Fruit fly (Drosophila melanogaster): ENCODE results near the gene muc.

Gene muc

DNA sequence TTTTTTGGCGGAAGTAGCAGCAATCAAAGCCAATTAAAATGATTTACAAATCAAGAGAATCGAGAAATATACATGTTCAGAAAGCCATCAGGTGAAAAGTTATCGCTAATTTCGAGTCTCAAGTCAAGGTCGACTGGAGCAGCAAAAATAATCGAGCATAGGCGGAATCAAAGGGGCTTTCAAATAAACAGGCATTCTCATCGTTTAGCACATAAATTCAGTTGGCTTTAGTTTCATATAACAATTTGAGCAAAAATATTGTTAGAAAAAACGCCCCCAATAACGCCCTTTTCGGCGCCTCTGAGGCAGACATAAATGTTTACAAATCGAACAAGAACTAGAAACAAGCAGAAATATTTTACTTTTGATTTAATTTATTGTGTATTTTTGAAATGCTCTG lies 28.9 kb upstream of the muc start (continued):
- TF ChIP-seq Hand (GFP tag; optimal IDR thresholded peaks at IDR 0.05) (no peak), sim (GFP tag; IDR thresholded peaks at IDR 0.05) (no peak), Camta (GFP tag; optimal IDR thresholded peaks at IDR 0.05) (no peak), zen (tag; optimal IDR thresholded peaks at IDR 0.05) (no peak), CG10209 (GFP tag; optimal IDR thresholded peaks at IDR 0.05) (no peak), CG3726 (GFP tag; IDR thresholded peaks at IDR 0.05) (no peak), CG31224 (GFP tag; IDR thresholded peaks at IDR 0.05) (no peak), CG12071 (GFP tag; optimal IDR thresholded peaks at IDR 0.05) (no peak), ranshi (GFP tag; IDR thresholded peaks at IDR 0.05) (no peak), CG11696 (GFP tag; IDR thresholded peaks at IDR 0.05) (0 out of 2 replicates have a peak, but pooled peaks have one; percentile 25), CG12299 (tag; optimal IDR thresholded peaks at IDR 0.05) (no peak), CG10543 (GFP tag; optimal IDR thresholded peaks at IDR 0.05) (no peak), klu (GFP tag; IDR thresholded peaks at IDR 0.05) (no peak), Ptx1 (GFP tag; IDR thresholded peaks at IDR 0.05) (no peak), nmo (GFP tag; optimal IDR thresholded peaks at IDR 0.05) (no peak), nerfin-2 (GFP tag; IDR thresholded peaks at IDR 0.05; ENCODE audit: partially characterized antibody) (no peak), CG2889 (GFP tag; IDR thresholded peaks at IDR 0.05) (no peak), lola (GFP tag; optimal IDR thresholded peaks at IDR 0.05) (no peak), gem (tag; optimal IDR thresholded peaks at IDR 0.05) (peak; percentile 23), Mrtf (GFP tag; IDR thresholded peaks at IDR 0.05) (no peak), CG2678 (tag; optimal IDR thresholded peaks at IDR 0.05) (no peak), slbo (GFP tag; IDR thresholded peaks at IDR 0.05) (peak; percentile 55), Sox102F (GFP tag; optimal IDR thresholded peaks at IDR 0.05) (no peak), grn (GFP tag; optimal IDR thresholded peaks at IDR 0.05) (no peak), CG12769 (tag; optimal IDR thresholded peaks at IDR 0.05) (no peak), sob (GFP tag; IDR thresholded peaks at IDR 0.05) (peak; percentile 11; the same call in 1 of the 2 replicates), CG14050 (GFP tag; IDR thresholded peaks at IDR 0.05) (no peak), unpg (GFP tag; optimal IDR thresholded peaks at IDR 0.05) (no peak), inv (GFP tag; IDR thresholded peaks at IDR 0.05; ENCODE audit: partially characterized antibody) (no peak), chm (GFP tag; IDR thresholded peaks at IDR 0.05) (no peak), CG34224 (GFP tag; IDR thresholded peaks at IDR 0.05; ENCODE audit: partially characterized antibody) (no peak), cato (GFP tag; optimal IDR thresholded peaks at IDR 0.05; ENCODE audit: borderline replicate concordance) (no peak), CG7271 (tag; optimal IDR thresholded peaks at IDR 0.05) (no peak), shn (GFP tag; optimal IDR thresholded peaks at IDR 0.05) (no peak), CG14014 (GFP tag; IDR thresholded peaks at IDR 0.05) (no peak), CG6765 (GFP tag; optimal IDR thresholded peaks at IDR 0.05) (no peak), sens-2 (GFP tag; IDR thresholded peaks at IDR 0.05) (no peak), D19A (tag; optimal IDR thresholded peaks at IDR 0.05) (no peak), Mes4 (GFP tag; optimal IDR thresholded peaks at IDR 0.05) (no peak), sisA (GFP tag; IDR thresholded peaks at IDR 0.05) (no peak), CG4820 (GFP tag; optimal IDR thresholded peaks at IDR 0.05) (no peak), Fer3 (tag; optimal IDR thresholded peaks at IDR 0.05) (no peak), CG9932 (GFP tag; IDR thresholded peaks at IDR 0.05) (peak; percentile 53), sna (GFP tag; IDR thresholded peaks at IDR 0.05; ENCODE audit: partially characterized antibody) (no peak), Nf-YC (tag; optimal IDR thresholded peaks at IDR 0.05) (no peak), nom (GFP tag; optimal IDR thresholded peaks at IDR 0.05) (no peak), zen2 (GFP tag; IDR thresholded peaks at IDR 0.05; ENCODE audit: partially characterized antibody) (no peak), HHEX (GFP tag; optimal IDR thresholded peaks at IDR 0.05) (no peak), wdn (GFP tag; IDR thresholded peaks at IDR 0.05) (no peak), CG11456 (GFP tag; IDR thresholded peaks at IDR 0.05) (no peak), ftz-f1 (GFP tag; optimal IDR thresholded peaks at IDR 0.05) (no peak)

Measured in whole organism, embryonic.